Fruit fly (Drosophila melanogaster) whole organism, larva: Measurements from ENCODE around the gene CG42831.
A peak's percentile ranks its signal among the peaks of the same experiment; 100 is the strongest.

Experiments used
- noc ChIP-seq: fragments of 200-800 bp; sonication (Bioruptor generic); optimal IDR thresholded peaks from 3 replicates; lab custom pipeline; 2019; ENCODE audit warnings: missing biosample characterization, mild to moderate bottlenecking, missing genetic modification characterization, moderate library complexity

CG42831 gene

DNA sequence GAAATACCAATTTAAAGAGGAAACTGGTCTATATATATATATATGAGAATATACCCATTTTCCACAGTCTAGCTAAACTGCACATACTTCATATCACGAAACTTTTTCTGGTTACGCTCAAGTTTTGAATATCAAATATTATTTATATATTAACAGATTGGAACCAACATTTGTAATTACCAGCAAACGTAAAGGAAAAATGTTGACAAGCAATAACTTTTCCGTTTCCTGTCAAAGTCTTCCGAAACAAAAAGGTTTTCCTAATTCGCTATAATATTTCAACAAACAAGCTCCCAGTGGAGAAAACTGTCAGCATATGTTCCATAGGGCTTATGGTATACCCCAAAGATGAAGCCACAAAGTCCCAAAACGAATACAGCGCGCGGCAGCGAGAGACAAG lies at the start of gene CG42831:
TSS of gene CG42831 (plus strand) at position 301 of the 400 bp plus-strand sequence.
- TF ChIP-seq noc (tag; lab: Kevin White, UChicago), result no peak

- no peak for TF ChIP-seq noc (tag; lab: Kevin White, UChicago)
Observed at dm6 chr3L:10766480-10767145, 48.0 kb upstream of the CG42831 start.

- no peak for TF ChIP-seq noc (tag; lab: Kevin White, UChicago)
Observed at dm6 chr3L:10767181-10768095, 47.2 kb upstream of the CG42831 start.

- no peak for TF ChIP-seq noc (tag; lab: Kevin White, UChicago)
Observed at dm6 chr3L:10769218-10770018, 45.2 kb upstream of the CG42831 start.

- TF ChIP-seq noc (tag; lab: Kevin White, UChicago), result peak; percentile 17
Observed at dm6 chr3L:10771616-10772203, 42.9 kb upstream of the CG42831 start, which contains the start of gene CG43245. Gene CG43245, plus strand, starts transcription at chr3L:10771925.

DNA sequence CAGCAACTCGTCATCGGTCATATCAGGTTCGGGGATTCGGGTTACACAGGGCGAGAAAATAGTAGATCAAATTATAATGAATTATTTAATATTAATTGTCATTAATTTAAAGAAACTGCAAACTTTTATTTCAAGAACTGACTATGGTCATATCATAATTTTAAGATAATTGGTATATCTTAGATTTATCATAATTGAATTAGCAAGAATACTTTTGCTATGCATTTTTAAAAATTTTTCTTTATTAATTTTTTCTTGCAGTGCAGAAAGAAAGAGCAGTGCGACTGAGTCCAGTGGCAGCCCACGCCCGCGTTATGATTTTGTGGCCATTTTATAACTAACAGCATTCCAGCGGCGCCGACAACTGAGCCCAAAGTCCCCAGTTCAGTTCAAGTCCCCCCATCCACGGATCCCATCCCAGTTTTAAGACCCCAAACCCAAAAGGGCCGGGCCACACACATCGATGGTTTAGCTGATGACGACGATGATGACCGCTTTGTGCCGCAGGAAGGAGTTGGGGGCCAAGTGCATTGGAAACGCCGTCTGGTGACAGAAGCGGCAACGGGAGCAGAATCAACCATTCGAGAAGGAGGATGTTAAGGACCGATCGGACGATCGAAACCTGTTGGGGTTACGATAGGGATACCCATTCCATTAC lies 42.0 kb upstream of the CG42831 start:
- TF ChIP-seq noc (tag; lab: Kevin White, UChicago), result peak; percentile 14

DNA sequence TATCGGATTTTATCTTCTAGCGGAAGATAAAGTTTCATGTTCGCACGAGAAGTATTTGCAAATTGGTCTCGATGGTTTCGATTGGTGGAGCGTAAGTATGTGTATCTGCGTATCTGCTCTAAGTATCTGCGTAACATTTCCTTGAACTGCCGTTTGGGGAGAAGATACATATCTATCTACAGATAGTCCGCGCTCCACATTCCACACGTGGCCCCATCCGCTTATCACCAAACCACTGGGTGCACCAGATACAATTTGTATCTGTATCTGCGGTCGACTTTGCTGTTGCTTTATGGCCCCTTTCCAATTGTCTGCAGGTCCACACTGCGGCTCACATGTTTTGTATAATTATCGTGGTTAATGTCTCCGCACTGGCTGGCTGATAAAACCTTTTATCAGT lies 41.0 kb upstream of the CG42831 start:
- no peak for TF ChIP-seq noc (tag; lab: Kevin White, UChicago)

dm6 chr3L:10775182-10775581 lies 39.4 kb upstream of the CG42831 start:
- TF ChIP-seq noc (tag; lab: Kevin White, UChicago), result no peak

- no peak for TF ChIP-seq noc (tag; lab: Kevin White, UChicago)
Observed at dm6 chr3L:10775736-10776135, 38.9 kb upstream of the CG42831 start.

- peak; percentile 42 for TF ChIP-seq noc (tag; lab: Kevin White, UChicago)
Observed at dm6 chr3L:10776367-10777026, 38.1 kb upstream of the CG42831 start.

DNA sequence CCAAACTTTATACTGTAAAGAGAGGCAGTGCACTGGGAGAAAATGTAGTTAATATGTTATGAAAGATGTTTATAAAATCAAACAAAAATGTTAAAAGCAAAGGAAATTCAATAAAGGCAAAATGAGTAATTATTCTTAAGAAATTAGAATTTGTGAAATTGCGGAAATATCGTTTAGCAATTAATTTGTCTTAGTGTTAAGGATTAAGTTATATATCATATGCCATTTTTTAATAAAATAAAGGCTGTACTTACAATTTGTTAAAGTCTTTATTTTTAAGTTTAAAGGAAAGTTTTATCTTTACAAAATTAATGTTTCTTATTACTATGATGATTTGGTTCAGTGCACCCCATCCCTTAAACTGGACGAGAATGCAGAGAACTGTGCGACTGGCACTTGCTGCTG lies 37.1 kb upstream of the CG42831 start:
- TF ChIP-seq noc (tag; lab: Kevin White, UChicago), result no peak

DNA sequence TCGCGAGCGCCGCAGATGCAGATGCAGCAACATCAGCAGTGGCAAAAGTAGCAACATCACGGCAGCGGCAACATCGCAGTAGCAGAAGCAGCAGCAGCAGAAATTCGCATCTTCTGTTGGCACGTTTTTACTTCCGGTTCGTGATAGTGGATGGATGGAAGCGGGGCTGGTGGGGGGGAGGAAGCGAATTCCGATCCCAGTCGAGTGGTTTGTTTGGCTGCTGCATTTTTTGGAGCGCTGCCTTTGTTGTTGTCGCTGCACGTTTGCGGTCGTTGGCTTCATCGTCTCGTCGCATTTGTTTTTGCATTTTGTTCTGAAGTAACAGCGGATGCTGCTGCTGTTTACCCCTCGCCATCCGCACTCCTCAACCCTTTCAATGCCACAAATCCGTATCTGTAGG lies 36.7 kb upstream of the CG42831 start:
- TF ChIP-seq noc (tag; lab: Kevin White, UChicago), result no peak

- TF ChIP-seq noc (tag; lab: Kevin White, UChicago), result no peak
Observed at dm6 chr3L:10779291-10779690, 35.3 kb upstream of the CG42831 start.

dm6 chr3L:10781323-10781722 lies 33.3 kb upstream of the CG42831 start:
- no peak for TF ChIP-seq noc (tag; lab: Kevin White, UChicago)
